Fruit fly (Drosophila melanogaster) whole organism, wandering third instar larva: Measurements from ENCODE around the gene Art9.
A peak's percentile ranks its signal among the peaks of the same experiment; 100 is the strongest.

Source experiments
- Abd-B ChIP-seq: fragments of >200 bp; optimal IDR thresholded peaks from 2 replicates; lab custom pipeline; 2017; ENCODE audit warnings: missing biosample characterization, missing genetic modification characterization
- CG9705 ChIP-seq: fragments of 200-800 bp; sonication (Bioruptor generic); optimal IDR thresholded peaks from 2 replicates; lab custom pipeline; 2018; ENCODE audit warnings: missing biosample characterization, mild to moderate bottlenecking, missing genetic modification characterization
- CrebA ChIP-seq: fragments of 200-800 bp; sonication (Bioruptor generic); optimal IDR thresholded peaks from 2 replicates; lab custom pipeline; 2016; ENCODE audit warnings: missing biosample characterization, mild to moderate bottlenecking, missing genetic modification characterization, borderline replicate concordance
- Dfd ChIP-seq: fragments of >200 bp; optimal IDR thresholded peaks from 2 replicates; lab custom pipeline; 2017; ENCODE audit warnings: missing biosample characterization, missing genetic modification characterization
- Dif ChIP-seq: fragments of 200-275, 200-300 bp; sonication (Bioruptor generic); optimal IDR thresholded peaks from 2 replicates; lab custom pipeline; 2018; ENCODE audit warnings: missing biosample characterization, missing genetic modification characterization; ENCODE audit not compliant: partially characterized antibody
- HLH106 ChIP-seq: fragments of 200-800 bp; optimal IDR thresholded peaks from 3 replicates; lab custom pipeline; 2019; ENCODE audit warnings: missing biosample characterization, mild to moderate bottlenecking, missing genetic modification characterization, moderate library complexity
- Hnf4 ChIP-seq: fragments of 200-800 bp; sonication (Bioruptor generic); optimal IDR thresholded peaks from 2 replicates; lab custom pipeline; 2016; ENCODE audit warnings: missing biosample characterization, mild to moderate bottlenecking, missing genetic modification characterization
- Hr78 ChIP-seq: fragments of >200 bp; optimal IDR thresholded peaks from 2 replicates; lab custom pipeline; 2017; ENCODE audit warnings: missing biosample characterization, missing genetic modification characterization
- Hr83 ChIP-seq: fragments of 200-300 bp; sonication (Bioruptor generic); optimal IDR thresholded peaks from 2 replicates; lab custom pipeline; 2016; ENCODE audit warnings: missing biosample characterization, mild to moderate bottlenecking, missing genetic modification characterization, moderate library complexity; ENCODE audit not compliant: poor library complexity, severe bottlenecking
- Myc ChIP-seq: fragments of >200 bp; optimal IDR thresholded peaks from 2 replicates; lab custom pipeline; 2017
- N ChIP-seq: fragments of >200 bp; optimal IDR thresholded peaks from 2 replicates; lab custom pipeline; 2018; ENCODE audit warnings: missing biosample characterization, missing external identifiers, missing genetic modification characterization
- OdsH ChIP-seq: fragments of 200-800 bp; sonication (Bioruptor generic); optimal IDR thresholded peaks from 2 replicates; lab custom pipeline; 2016; ENCODE audit warnings: missing biosample characterization, mild to moderate bottlenecking, missing genetic modification characterization
- Rel ChIP-seq, 2 experiments: fragments of 200-800 bp; sonication (Bioruptor generic) in 1 of 2; optimal IDR thresholded peaks; 2 replicates in 1 of 2; 3 replicates in 1 of 2; lab custom pipeline; 2016 to 2019; ENCODE audit warnings: mild to moderate bottlenecking in 2 of 2, missing biosample characterization in 2 of 2, missing genetic modification characterization in 2 of 2, moderate library complexity in 1 of 2
- Sp1 ChIP-seq: fragments of 200-800 bp; sonication (Bioruptor generic); optimal IDR thresholded peaks from 3 replicates; lab custom pipeline; 2019; ENCODE audit warnings: missing biosample characterization, mild to moderate bottlenecking, missing genetic modification characterization, moderate library complexity
- br ChIP-seq: fragments of 200-800 bp; sonication (Bioruptor generic); optimal IDR thresholded peaks from 2 replicates; lab custom pipeline; 2016; ENCODE audit warnings: missing biosample characterization, missing genetic modification characterization
- brk ChIP-seq: fragments of 200-800 bp; sonication (Bioruptor generic); optimal IDR thresholded peaks from 2 replicates; lab custom pipeline; 2016; ENCODE audit warnings: missing biosample characterization, mild to moderate bottlenecking, missing genetic modification characterization
- dl ChIP-seq, 2 experiments: fragments of 175-275, 200-275 bp in 1 of 2; fragments of 200-275 bp in 1 of 2; sonication (Bioruptor generic); optimal IDR thresholded peaks; lab custom pipeline; 2018; ENCODE audit warnings: mild to moderate bottlenecking in 2 of 2, missing biosample characterization in 2 of 2, missing genetic modification characterization in 2 of 2, moderate library complexity in 2 of 2; ENCODE audit not compliant: partially characterized antibody in 2 of 2, insufficient read depth in 1 of 2
- dmrt93B ChIP-seq: fragments of 200-800 bp; sonication (Bioruptor generic); optimal IDR thresholded peaks from 2 replicates; lab custom pipeline; 2018; ENCODE audit warnings: missing biosample characterization, mild to moderate bottlenecking, missing genetic modification characterization
- dsf ChIP-seq: sonication (Bioruptor generic); optimal IDR thresholded peaks from 2 replicates; lab custom pipeline; 2016; ENCODE audit warnings: missing biosample characterization, missing genetic modification characterization, borderline replicate concordance
- ey ChIP-seq: fragments of 200-800 bp; sonication (Bioruptor generic); optimal IDR thresholded peaks from 2 replicates; lab custom pipeline; 2016; ENCODE audit warnings: missing biosample characterization, missing genetic modification characterization
- foxo ChIP-seq, 2 experiments: fragments of 200-800 bp; sonication (Bioruptor generic); optimal IDR thresholded peaks; 2 replicates in 1 of 2; 3 replicates in 1 of 2; lab custom pipeline; 2016 to 2017; ENCODE audit warnings: missing biosample characterization in 2 of 2, missing genetic modification characterization in 2 of 2
- fru ChIP-seq: fragments of 200-800 bp; sonication (Bioruptor generic); optimal IDR thresholded peaks from 3 replicates; lab custom pipeline; 2016; ENCODE audit warnings: missing biosample characterization, mild to moderate bottlenecking, missing genetic modification characterization
- h ChIP-seq: fragments of 200-800 bp; sonication (Bioruptor generic); optimal IDR thresholded peaks from 3 replicates; lab custom pipeline; 2016; ENCODE audit warnings: missing biosample characterization, mild to moderate bottlenecking, missing genetic modification characterization
- jim ChIP-seq: fragments of 175-275, 200-325 bp; sonication (Bioruptor generic); optimal IDR thresholded peaks from 2 replicates; lab custom pipeline; 2016; ENCODE audit warnings: missing biosample characterization, mild to moderate bottlenecking, missing genetic modification characterization
- lola ChIP-seq: fragments of >200 bp; optimal IDR thresholded peaks from 2 replicates; lab custom pipeline; 2017; ENCODE audit warnings: missing biosample characterization, missing genetic modification characterization
- pan ChIP-seq: fragments of >200 bp; optimal IDR thresholded peaks from 2 replicates; lab custom pipeline; 2017
- rgr ChIP-seq: fragments of 200-800 bp; sonication (Bioruptor generic); optimal IDR thresholded peaks from 3 replicates; lab custom pipeline; 2016; ENCODE audit warnings: missing biosample characterization, mild to moderate bottlenecking, missing genetic modification characterization
- sage ChIP-seq: fragments of 200-800 bp; sonication (Bioruptor generic); optimal IDR thresholded peaks from 2 replicates; lab custom pipeline; 2016; ENCODE audit warnings: missing biosample characterization, mild to moderate bottlenecking, missing genetic modification characterization
- sv ChIP-seq: fragments of 200-800 bp; sonication (Bioruptor generic); optimal IDR thresholded peaks from 3 replicates; lab custom pipeline; 2016; ENCODE audit warnings: missing biosample characterization, missing genetic modification characterization
- tai ChIP-seq: sonication (Bioruptor generic); optimal IDR thresholded peaks from 2 replicates; lab custom pipeline; 2016; ENCODE audit warnings: missing biosample characterization, missing genetic modification characterization
- usp ChIP-seq: fragments of >200 bp; optimal IDR thresholded peaks from 2 replicates; lab custom pipeline; 2017; ENCODE audit warnings: missing biosample characterization, missing genetic modification characterization
- woc ChIP-seq: sonication (Bioruptor generic); optimal IDR thresholded peaks from 2 replicates; lab custom pipeline; 2016; ENCODE audit warnings: missing biosample characterization, mild to moderate bottlenecking, missing genetic modification characterization

Art9 gene

DNA sequence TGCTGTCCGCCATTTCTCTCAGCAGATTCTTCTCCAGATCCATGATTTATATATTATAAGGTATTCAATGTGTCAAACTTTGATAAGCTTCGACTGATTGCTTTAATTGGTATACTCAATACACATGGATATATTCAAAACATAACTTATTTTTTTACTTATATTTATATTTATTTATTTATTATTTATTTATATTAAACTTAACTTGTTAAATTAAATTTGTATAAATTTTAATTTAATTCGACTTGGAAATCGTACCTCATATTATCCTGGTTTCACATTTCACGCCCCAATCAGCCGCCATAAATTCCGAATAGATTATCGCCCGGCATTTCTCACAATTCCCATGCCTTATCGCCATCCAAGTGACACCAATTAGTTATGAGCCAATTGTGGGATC is at the start of gene Art9:
Gene Art9, minus strand, starts transcription at position 101 of the 400 bp plus-strand sequence.
- TF ChIP-seq dl (GFP tag; optimal IDR thresholded peaks at IDR 0.05; lab: Kevin White, UChicago; ENCODE audit: insufficient read depth in 1 of 2, partially characterized antibody in 2 of 2): no peak
- TF ChIP-seq fru (GFP tag; lab: Kevin White, UChicago): no peak
- no peak for TF ChIP-seq pan (lab: Kevin White, UChicago)
- no peak for TF ChIP-seq h (GFP tag; lab: Kevin White, UChicago)
- no peak for TF ChIP-seq woc (GFP tag; lab: Kevin White, UChicago)
- no peak for TF ChIP-seq CG9705 (GFP tag; lab: Kevin White, UChicago)
- no peak for TF ChIP-seq Dfd
- TF ChIP-seq Rel (GFP tag; optimal IDR thresholded peaks at IDR 0.05; lab: Kevin White, UChicago): no peak
- no peak for TF ChIP-seq Rel (tag; optimal IDR thresholded peaks at IDR 0.05; lab: Kevin White, UChicago)
- TF ChIP-seq tai (GFP tag; lab: Kevin White, UChicago): no peak
- TF ChIP-seq Sp1 (GFP tag; lab: Kevin White, UChicago): no peak
- no peak for TF ChIP-seq Hnf4 (GFP tag; lab: Kevin White, UChicago)
- no peak for TF ChIP-seq rgr (GFP tag; lab: Kevin White, UChicago)
- no peak for TF ChIP-seq HLH106 (tag; lab: Kevin White, UChicago)
- no peak for TF ChIP-seq OdsH (GFP tag; lab: Kevin White, UChicago)
- TF ChIP-seq Dif (GFP tag; lab: Kevin White, UChicago): no peak
- no peak for TF ChIP-seq Hr83 (GFP tag; lab: Kevin White, UChicago)
- no peak for TF ChIP-seq Myc

DNA sequence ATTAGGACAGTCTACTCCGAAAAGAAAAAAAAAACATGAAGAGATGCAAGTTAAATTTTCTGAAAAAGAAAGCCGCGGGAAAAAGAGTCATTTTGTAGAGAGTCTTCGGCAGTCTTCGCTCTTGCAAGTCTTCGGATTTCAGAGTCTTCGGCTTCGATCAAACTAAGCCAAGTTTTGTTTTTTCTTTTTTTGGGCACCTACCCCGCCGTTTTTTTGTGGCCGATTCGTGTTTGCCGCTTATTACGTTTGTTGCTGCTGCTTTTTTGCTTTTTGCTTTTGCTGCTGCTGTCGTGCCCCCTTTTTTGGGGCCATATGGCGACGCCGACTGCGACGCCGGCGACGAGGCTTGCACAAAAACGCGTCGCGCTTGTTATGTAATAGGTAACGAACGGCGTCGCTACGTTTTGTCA is 48.9 kb upstream of the Art9 start:
- TF ChIP-seq Rel (GFP tag; optimal IDR thresholded peaks at IDR 0.05; lab: Kevin White, UChicago): no peak
- TF ChIP-seq Rel (tag; optimal IDR thresholded peaks at IDR 0.05; lab: Kevin White, UChicago): no peak
- no peak for TF ChIP-seq sage (GFP tag; lab: Kevin White, UChicago)
- TF ChIP-seq jim: peak; percentile 53

dm6 chr3R:13990109-13990508 is 46.8 kb upstream of the Art9 start:
- TF ChIP-seq Dif (GFP tag; lab: Kevin White, UChicago): no peak
- peak; percentile 17 for TF ChIP-seq Hr83 (GFP tag; lab: Kevin White, UChicago)

DNA sequence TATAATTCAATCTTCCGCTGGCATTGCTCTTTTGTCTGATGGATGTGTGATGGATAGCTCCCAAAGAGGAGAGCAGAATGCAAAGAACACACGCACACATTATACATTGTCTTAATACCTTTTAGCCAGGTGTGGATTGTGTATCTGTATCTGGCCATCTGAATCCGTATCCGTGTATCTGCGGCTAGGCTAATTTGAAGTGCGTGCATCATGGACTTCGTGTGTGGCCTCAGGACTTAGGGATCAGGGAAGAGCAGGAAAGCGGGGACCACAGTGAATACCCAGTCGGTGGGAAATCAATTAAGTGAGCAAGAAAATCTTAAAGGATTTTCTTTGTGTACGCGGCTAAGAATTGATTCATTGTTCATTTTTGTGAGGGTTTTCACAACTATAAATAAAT is 46.2 kb upstream of the Art9 start:
- TF ChIP-seq Abd-B (GFP tag; lab: Kevin White, UChicago): no peak
- no peak for TF ChIP-seq N (GFP tag; lab: Kevin White, UChicago)
- TF ChIP-seq Dif (GFP tag; lab: Kevin White, UChicago): no peak

DNA sequence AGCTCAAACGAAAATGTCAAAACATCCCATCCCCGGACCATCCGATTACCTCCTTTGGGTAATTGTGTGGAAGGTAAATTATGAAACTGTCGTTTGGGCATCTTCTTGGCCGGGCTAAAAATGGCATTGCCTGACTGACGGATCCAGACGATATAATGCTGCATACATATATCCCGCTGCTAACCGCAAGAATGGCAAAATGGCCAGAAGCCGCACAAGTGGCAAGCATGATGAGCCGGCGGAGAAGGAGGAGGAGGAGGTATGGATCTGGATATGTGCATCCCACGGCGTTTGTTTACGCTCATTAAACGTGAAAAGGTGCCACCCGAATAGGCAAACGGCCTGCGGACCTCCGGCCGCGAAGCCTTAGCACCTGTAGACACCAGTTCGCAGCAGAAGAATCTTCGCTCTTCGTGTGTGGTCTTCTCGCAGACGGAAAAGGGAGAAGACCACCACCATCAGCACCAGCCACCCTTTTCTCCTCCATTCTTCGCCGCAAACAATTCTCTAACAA is 45.7 kb upstream of the Art9 start:
- TF ChIP-seq Sp1 (GFP tag; lab: Kevin White, UChicago): no peak
- no peak for TF ChIP-seq dsf
- TF ChIP-seq Myc: no peak
- TF ChIP-seq sage (GFP tag; lab: Kevin White, UChicago): no peak
- TF ChIP-seq CG9705 (GFP tag; lab: Kevin White, UChicago): no peak
- no peak for TF ChIP-seq Abd-B (GFP tag; lab: Kevin White, UChicago)
- TF ChIP-seq Hr83 (GFP tag; lab: Kevin White, UChicago): no peak
- TF ChIP-seq CrebA (GFP tag; lab: Kevin White, UChicago): no peak
- no peak for TF ChIP-seq pan (lab: Kevin White, UChicago)
- no peak for TF ChIP-seq jim
- TF ChIP-seq foxo (GFP tag; optimal IDR thresholded peaks at IDR 0.05; lab: Kevin White, UChicago): no peak
- no peak for TF ChIP-seq N (GFP tag; lab: Kevin White, UChicago)
- no peak for TF ChIP-seq lola
- no peak for TF ChIP-seq dmrt93B (GFP tag; lab: Kevin White, UChicago)
- TF ChIP-seq Hr78 (GFP tag; lab: Kevin White, UChicago): no peak

DNA sequence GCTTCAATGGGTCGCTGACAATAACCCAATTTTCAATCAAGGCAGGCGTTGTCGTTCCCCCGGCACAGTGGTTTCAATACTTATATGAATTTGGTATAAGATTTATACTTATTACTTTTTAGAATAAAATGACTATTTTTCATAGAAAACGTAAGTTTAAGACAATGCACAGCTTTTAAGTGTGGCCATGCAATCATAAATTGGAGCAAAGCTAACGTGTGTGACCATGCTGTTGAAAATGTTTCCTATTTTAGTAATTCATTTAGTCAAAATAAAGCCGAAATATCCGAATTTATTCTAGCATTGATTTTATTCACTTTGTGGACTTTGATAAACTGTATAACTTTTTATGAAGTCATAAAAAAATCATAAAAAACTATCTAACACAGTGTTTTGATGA is 43.4 kb upstream of the Art9 start:
- TF ChIP-seq CrebA (GFP tag; lab: Kevin White, UChicago) (no peak), Hr83 (GFP tag; lab: Kevin White, UChicago) (no peak), h (GFP tag; lab: Kevin White, UChicago) (no peak), Hr78 (GFP tag; lab: Kevin White, UChicago) (no peak), N (GFP tag; lab: Kevin White, UChicago) (no peak), sv (no peak), lola (no peak), woc (GFP tag; lab: Kevin White, UChicago) (no peak), tai (GFP tag; lab: Kevin White, UChicago) (no peak), usp (no peak), HLH106 (tag; lab: Kevin White, UChicago) (no peak), Myc (no peak), pan (lab: Kevin White, UChicago) (no peak), Abd-B (GFP tag; lab: Kevin White, UChicago) (no peak), ey (GFP tag; lab: Kevin White, UChicago) (no peak), br (GFP tag; lab: Kevin White, UChicago) (no peak), Rel (GFP tag; optimal IDR thresholded peaks at IDR 0.05; lab: Kevin White, UChicago) (no peak), Rel (tag; optimal IDR thresholded peaks at IDR 0.05; lab: Kevin White, UChicago) (no peak), Dfd (no peak), brk (GFP tag; lab: Kevin White, UChicago) (no peak)
